Fruit fly (Drosophila melanogaster): ENCODE results near the gene ash2.

ash2 gene

dm6 chr3R:24626003-24626486, 23.9 kb upstream of the ash2 start (continued):
- TF ChIP-seq CG10565 (GFP tag; optimal IDR thresholded peaks at IDR 0.05), result no peak
- TF ChIP-seq jigr1 (GFP tag; IDR thresholded peaks at IDR 0.05), result no peak
- TF ChIP-seq crp (GFP tag; optimal IDR thresholded peaks at IDR 0.05), result no peak
- TF ChIP-seq CG18262 (tag; optimal IDR thresholded peaks at IDR 0.05), result no peak
- TF ChIP-seq HLH3B (GFP tag; IDR thresholded peaks at IDR 0.05), result no peak
- no peak for TF ChIP-seq Hand (GFP tag; optimal IDR thresholded peaks at IDR 0.05)
- no peak for TF ChIP-seq Tbp (GFP tag; optimal IDR thresholded peaks at IDR 0.05)
- TF ChIP-seq tna (GFP tag; IDR thresholded peaks at IDR 0.05; ENCODE audit: partially characterized antibody), result no peak
- no peak for TF ChIP-seq CG5245 (GFP tag; optimal IDR thresholded peaks at IDR 0.05)
- TF ChIP-seq CG14667 (GFP tag; IDR thresholded peaks at IDR 0.05), result no peak
- TF ChIP-seq bigmax (GFP tag; optimal IDR thresholded peaks at IDR 0.05), result no peak
- TF ChIP-seq hkb (optimal IDR thresholded peaks at IDR 0.05), result no peak
- TF ChIP-seq hkb (GFP tag; IDR thresholded peaks at IDR 0.05), result peak; percentile 33; the same call in 1 of the 2 replicates
- TF ChIP-seq CG2875 (GFP tag; optimal IDR thresholded peaks at IDR 0.05), result no peak
- no peak for TF ChIP-seq onecut (GFP tag; IDR thresholded peaks at IDR 0.05)
- no peak for TF ChIP-seq CG11560 (tag; IDR thresholded peaks at IDR 0.05)
- TF ChIP-seq lov (optimal IDR thresholded peaks at IDR 0.05), result no peak
- TF ChIP-seq lov (GFP tag; IDR thresholded peaks at IDR 0.05), result no peak
- no peak for TF ChIP-seq Awh (GFP tag; IDR thresholded peaks at IDR 0.05)
- no peak for TF ChIP-seq ham (GFP tag; IDR thresholded peaks at IDR 0.05)
- no peak for TF ChIP-seq CG1024 (GFP tag; IDR thresholded peaks at IDR 0.05)
- no peak for TF ChIP-seq CG34376 (GFP tag; optimal IDR thresholded peaks at IDR 0.05)
- peak; percentile 38 for TF ChIP-seq CG7786 (GFP tag; optimal IDR thresholded peaks at IDR 0.05)
- TF ChIP-seq CG6175 (GFP tag; IDR thresholded peaks at IDR 0.05), result no peak
- TF ChIP-seq ATbp (GFP tag; optimal IDR thresholded peaks at IDR 0.05), result no peak
- TF ChIP-seq maf-S (GFP tag; optimal IDR thresholded peaks at IDR 0.05), result peak; percentile 53
- TF ChIP-seq CG17385 (GFP tag; optimal IDR thresholded peaks at IDR 0.05), result peak; percentile 33
- TF ChIP-seq CG7357 (GFP tag; IDR thresholded peaks at IDR 0.05), result no peak
- TF ChIP-seq pb (GFP tag; optimal IDR thresholded peaks at IDR 0.05), result no peak
- TF ChIP-seq CG13296 (GFP tag; optimal IDR thresholded peaks at IDR 0.05), result no peak
- TF ChIP-seq NK7.1 (GFP tag; optimal IDR thresholded peaks at IDR 0.05), result peak; percentile 0
- TF ChIP-seq CG32772 (GFP tag; IDR thresholded peaks at IDR 0.05), result no peak
- TF ChIP-seq exex (tag; optimal IDR thresholded peaks at IDR 0.05), result no peak
- no peak for TF ChIP-seq Abd-B (GFP tag; optimal IDR thresholded peaks at IDR 0.05)
- peak; percentile 26; the same call in 1 of the 3 replicates for TF ChIP-seq Aef1 (GFP tag; IDR thresholded peaks at IDR 0.05)
- TF ChIP-seq NC2β (GFP tag; optimal IDR thresholded peaks at IDR 0.05), result no peak
- no peak for TF ChIP-seq CG34422 (GFP tag; IDR thresholded peaks at IDR 0.05)
- peak; percentile 24 for TF ChIP-seq CG8924 (tag; optimal IDR thresholded peaks at IDR 0.05)
- TF ChIP-seq pros (GFP tag; optimal IDR thresholded peaks at IDR 0.05), result no peak
- TF ChIP-seq stwl (tag; optimal IDR thresholded peaks at IDR 0.05), result no peak
- TF ChIP-seq ind (GFP tag; optimal IDR thresholded peaks at IDR 0.05), result peak; percentile 40
- TF ChIP-seq CG11696 (GFP tag; IDR thresholded peaks at IDR 0.05), result no peak
- no peak for TF ChIP-seq gem (tag; optimal IDR thresholded peaks at IDR 0.05)
- TF ChIP-seq lola (GFP tag; optimal IDR thresholded peaks at IDR 0.05), result no peak
- no peak for TF ChIP-seq Sox100B (GFP tag; optimal IDR thresholded peaks at IDR 0.05)
- TF ChIP-seq CG14014 (GFP tag; IDR thresholded peaks at IDR 0.05), result peak; percentile 53; the same call in 1 of the 2 replicates
- TF ChIP-seq lab (GFP tag; optimal IDR thresholded peaks at IDR 0.05), result peak; percentile 61
- TF ChIP-seq CG9797 (GFP tag; optimal IDR thresholded peaks at IDR 0.05), result no peak
- TF ChIP-seq Hsf (GFP tag; optimal IDR thresholded peaks at IDR 0.05), result peak; percentile 39
- TF ChIP-seq CG10366 (GFP tag; IDR thresholded peaks at IDR 0.05), result peak; percentile 22; the same call in 1 of the 2 replicates
- no peak for TF ChIP-seq MBD-R2 (GFP tag; IDR thresholded peaks at IDR 0.05)
- TF ChIP-seq CG7745 (tag; optimal IDR thresholded peaks at IDR 0.05), result no peak
